Fruit fly (Drosophila melanogaster): ENCODE results near the gene Nup98-96.

Nup98-96 gene

dm6 chr3R:23733771-23734170, 47.6 kb downstream of the Nup98-96 start:
- no peak for TF ChIP-seq usp (GFP tag; optimal IDR thresholded peaks at IDR 0.05)
- no peak for TF ChIP-seq CG8478 (optimal IDR thresholded peaks at IDR 0.05)
- TF ChIP-seq pan (optimal IDR thresholded peaks at IDR 0.05): no peak
- no peak for TF ChIP-seq EcR (GFP tag; optimal IDR thresholded peaks at IDR 0.05)
- TF ChIP-seq psq (optimal IDR thresholded peaks at IDR 0.05): no peak
- no peak for TF ChIP-seq Dll (optimal IDR thresholded peaks at IDR 0.05)

dm6 chr3R:23732990-23733512, 48.4 kb downstream of the Nup98-96 start, which contains the start of the genes Hmgcr and Rpn9:
Gene Hmgcr, plus strand, starts transcription at chr3R:23733324.
Gene Rpn9, minus strand, starts transcription at chr3R:23733462.
- TF ChIP-seq EcR (GFP tag; optimal IDR thresholded peaks at IDR 0.05) (no peak), CG8478 (optimal IDR thresholded peaks at IDR 0.05) (no peak), psq (optimal IDR thresholded peaks at IDR 0.05) (no peak), pan (optimal IDR thresholded peaks at IDR 0.05) (no peak), usp (GFP tag; optimal IDR thresholded peaks at IDR 0.05) (no peak), Dll (optimal IDR thresholded peaks at IDR 0.05) (no peak)

dm6 chr3R:23732533-23732932, 48.9 kb downstream of the Nup98-96 start:
- TF ChIP-seq Dll (optimal IDR thresholded peaks at IDR 0.05): no peak

- TF ChIP-seq Dll (optimal IDR thresholded peaks at IDR 0.05) (no peak), pan (optimal IDR thresholded peaks at IDR 0.05) (no peak), EcR (GFP tag; optimal IDR thresholded peaks at IDR 0.05) (no peak), CG8478 (optimal IDR thresholded peaks at IDR 0.05) (no peak), psq (optimal IDR thresholded peaks at IDR 0.05) (no peak), usp (GFP tag; optimal IDR thresholded peaks at IDR 0.05) (no peak)
These were observed 51.0 kb downstream of the Nup98-96 start for dm6 chr3R:23730472-23730801.

- TF ChIP-seq EcR (GFP tag; optimal IDR thresholded peaks at IDR 0.05) (no peak), usp (GFP tag; optimal IDR thresholded peaks at IDR 0.05) (no peak)
These were observed 51.6 kb downstream of the Nup98-96 start for dm6 chr3R:23729632-23730471.

- TF ChIP-seq Dll (optimal IDR thresholded peaks at IDR 0.05) (no peak), pan (optimal IDR thresholded peaks at IDR 0.05) (no peak), psq (optimal IDR thresholded peaks at IDR 0.05) (no peak), CG8478 (optimal IDR thresholded peaks at IDR 0.05) (no peak), usp (GFP tag; optimal IDR thresholded peaks at IDR 0.05) (no peak), EcR (GFP tag; optimal IDR thresholded peaks at IDR 0.05) (no peak)
These were observed 52.4 kb downstream of the Nup98-96 start for dm6 chr3R:23729066-23729465.

dm6 chr3R:23728086-23728485, 53.3 kb downstream of the Nup98-96 start:
- TF ChIP-seq EcR (GFP tag; optimal IDR thresholded peaks at IDR 0.05) (no peak), Dll (optimal IDR thresholded peaks at IDR 0.05) (no peak), CG8478 (optimal IDR thresholded peaks at IDR 0.05) (no peak), psq (optimal IDR thresholded peaks at IDR 0.05) (no peak), usp (GFP tag; optimal IDR thresholded peaks at IDR 0.05) (no peak), pan (optimal IDR thresholded peaks at IDR 0.05) (no peak)

- TF ChIP-seq Dll (optimal IDR thresholded peaks at IDR 0.05) (no peak), usp (GFP tag; optimal IDR thresholded peaks at IDR 0.05) (no peak)
These were observed 53.8 kb downstream of the Nup98-96 start for dm6 chr3R:23727657-23728056.

- no peak for TF ChIP-seq usp (GFP tag; optimal IDR thresholded peaks at IDR 0.05)
- no peak for TF ChIP-seq Dll (optimal IDR thresholded peaks at IDR 0.05)
- TF ChIP-seq psq (optimal IDR thresholded peaks at IDR 0.05): no peak
- TF ChIP-seq CG8478 (optimal IDR thresholded peaks at IDR 0.05): no peak
- TF ChIP-seq pan (optimal IDR thresholded peaks at IDR 0.05): no peak
- no peak for TF ChIP-seq EcR (GFP tag; optimal IDR thresholded peaks at IDR 0.05)
These were observed 54.7 kb downstream of the Nup98-96 start for dm6 chr3R:23726740-23727139.

dm6 chr3R:23725711-23726349, 55.6 kb downstream of the Nup98-96 start:
- no peak for TF ChIP-seq EcR (GFP tag; optimal IDR thresholded peaks at IDR 0.05)
- no peak for TF ChIP-seq psq (optimal IDR thresholded peaks at IDR 0.05)
- TF ChIP-seq pan (optimal IDR thresholded peaks at IDR 0.05): no peak
- no peak for TF ChIP-seq CG8478 (optimal IDR thresholded peaks at IDR 0.05)
- TF ChIP-seq usp (GFP tag; optimal IDR thresholded peaks at IDR 0.05): no peak
- no peak for TF ChIP-seq Dll (optimal IDR thresholded peaks at IDR 0.05)

dm6 chr3R:23724843-23725506, 56.4 kb downstream of the Nup98-96 start:
- TF ChIP-seq usp (GFP tag; optimal IDR thresholded peaks at IDR 0.05) (no peak), Dll (optimal IDR thresholded peaks at IDR 0.05) (no peak), psq (optimal IDR thresholded peaks at IDR 0.05) (no peak), CG8478 (optimal IDR thresholded peaks at IDR 0.05) (no peak), pan (optimal IDR thresholded peaks at IDR 0.05) (no peak), EcR (GFP tag; optimal IDR thresholded peaks at IDR 0.05) (no peak)

All from whole organism.